Worm (Caenorhabditis elegans) whole organism, L2 larva: ENCODE measurements around the gene R102.2.

Experiments used
- C34F6.9 ChIP-seq: fragments of 150-350 bp; optimal IDR thresholded peaks from 2 replicates; lab custom pipeline; 2014; ENCODE audit warnings: missing biosample characterization, missing genetic modification characterization
- F13H6.1 ChIP-seq: sonication (generic microtip); optimal IDR thresholded peaks from 2 replicates; lab custom pipeline; 2016; ENCODE audit warnings: missing genetic modification characterization, missing compliant biosample characterization
- R02D3.7 ChIP-seq: fragments of 150-350 bp; optimal IDR thresholded peaks from 2 replicates; lab custom pipeline; 2014; ENCODE audit warnings: missing biosample characterization, missing genetic modification characterization
- Y55F3AM.14 ChIP-seq: fragments of 200-800 bp; sonication (Bioruptor generic); optimal IDR thresholded peaks from 2 replicates; lab custom pipeline; 2018; ENCODE audit warnings: mild to moderate bottlenecking, missing genetic modification characterization, missing compliant biosample characterization
- ZK546.5 ChIP-seq: sonication (generic microtip); optimal IDR thresholded peaks from 2 replicates; lab custom pipeline; 2017; ENCODE audit warnings: missing biosample characterization, missing genetic modification characterization
- alr-1 ChIP-seq: fragments of 150-350 bp; optimal IDR thresholded peaks from 2 replicates; lab custom pipeline; 2014; ENCODE audit warnings: missing biosample characterization, missing genetic modification characterization
- blmp-1 ChIP-seq: sonication (generic microtip); optimal IDR thresholded peaks from 2 replicates; lab custom pipeline; 2017; ENCODE audit warnings: missing genetic modification characterization, mild to moderate bottlenecking, missing compliant biosample characterization, antibody characterized with exemption, moderate library complexity; ENCODE audit not compliant: insufficient read depth
- ceh-16 ChIP-seq: fragments of 150-350 bp; optimal IDR thresholded peaks from 2 replicates; lab custom pipeline; 2014; ENCODE audit warnings: missing biosample characterization, missing genetic modification characterization
- ceh-82 ChIP-seq: fragments of 150-350 bp; optimal IDR thresholded peaks from 2 replicates; lab custom pipeline; 2014; ENCODE audit warnings: missing biosample characterization, missing genetic modification characterization
- crh-2 ChIP-seq: sonication (generic microtip); optimal IDR thresholded peaks from 2 replicates; lab custom pipeline; 2017; ENCODE audit warnings: missing biosample characterization, missing genetic modification characterization
- dmd-4 ChIP-seq: sonication (generic microtip); optimal IDR thresholded peaks from 2 replicates; lab custom pipeline; 2017; ENCODE audit warnings: missing biosample characterization, missing genetic modification characterization
- egl-27 ChIP-seq: sonication (generic microtip); optimal IDR thresholded peaks from 3 replicates; lab custom pipeline; 2017; ENCODE audit warnings: missing biosample characterization, missing genetic modification reagents, missing genetic modification characterization
- elt-1 ChIP-seq: fragments of 150-350 bp; optimal IDR thresholded peaks from 2 replicates; lab custom pipeline; 2014; ENCODE audit warnings: missing biosample characterization, missing genetic modification characterization
- elt-3 ChIP-seq: sonication (generic microtip); optimal IDR thresholded peaks from 2 replicates; lab custom pipeline; 2017; ENCODE audit warnings: missing biosample characterization, missing genetic modification characterization
- fos-1 ChIP-seq: fragments of 150-350 bp; optimal IDR thresholded peaks from 2 replicates; lab custom pipeline; 2014; ENCODE audit warnings: missing biosample characterization, missing genetic modification characterization
- gmeb-1 ChIP-seq: fragments of 150-350 bp; optimal IDR thresholded peaks from 2 replicates; lab custom pipeline; 2014; ENCODE audit warnings: missing biosample characterization, missing genetic modification characterization
- lin-11 ChIP-seq: fragments of 150-350 bp; sonication (generic microtip); optimal IDR thresholded peaks from 2 replicates; lab custom pipeline; 2014; ENCODE audit warnings: missing biosample characterization, missing genetic modification characterization, inconsistent platforms, mixed read lengths
- lin-13 ChIP-seq: fragments of 150-350 bp; optimal IDR thresholded peaks from 2 replicates; lab custom pipeline; 2014; ENCODE audit warnings: missing biosample characterization, missing genetic modification reagents, missing genetic modification characterization
- lin-39 ChIP-seq: fragments of 150-350 bp; optimal IDR thresholded peaks from 2 replicates; lab custom pipeline; 2014; ENCODE audit warnings: missing biosample characterization, missing genetic modification reagents, missing genetic modification characterization
- lsy-2 ChIP-seq, 2 experiments: fragments of 150-350 bp in 1 of 2; sonication (generic microtip) in 1 of 2; optimal IDR thresholded peaks; 2 replicates each; lab custom pipeline; 2014 to 2017; ENCODE audit warnings: missing biosample characterization in 2 of 2, missing genetic modification characterization in 2 of 2
- mab-5 ChIP-seq: fragments of 150-350 bp; optimal IDR thresholded peaks from 2 replicates; lab custom pipeline; 2014; ENCODE audit warnings: missing biosample characterization, missing genetic modification characterization
- mbf-1 ChIP-seq: sonication (generic microtip); optimal IDR thresholded peaks from 2 replicates; lab custom pipeline; 2017; ENCODE audit warnings: missing biosample characterization, missing genetic modification characterization
- mdl-1 ChIP-seq, 2 experiments: fragments of 150-350 bp in 1 of 2; sonication (generic microtip) in 1 of 2; optimal IDR thresholded peaks; 2 replicates each; lab custom pipeline; 2017; ENCODE audit warnings: missing biosample characterization in 2 of 2, missing genetic modification characterization in 2 of 2
- nhr-11 ChIP-seq: fragments of 150-350 bp; optimal IDR thresholded peaks from 2 replicates; lab custom pipeline; 2014; ENCODE audit warnings: missing biosample characterization, missing genetic modification characterization
- nhr-12 ChIP-seq: fragments of 150-350 bp; optimal IDR thresholded peaks from 2 replicates; lab custom pipeline; 2014; ENCODE audit warnings: missing biosample characterization, missing genetic modification characterization
- nhr-129 ChIP-seq: fragments of 150-350 bp; optimal IDR thresholded peaks from 2 replicates; lab custom pipeline; 2014; ENCODE audit warnings: missing biosample characterization, missing genetic modification characterization
- nhr-21 ChIP-seq: fragments of 150-350 bp; optimal IDR thresholded peaks from 2 replicates; lab custom pipeline; 2014; ENCODE audit warnings: missing biosample characterization, missing genetic modification characterization
- nhr-23 ChIP-seq: fragments of 150-350 bp; optimal IDR thresholded peaks from 2 replicates; lab custom pipeline; 2014; ENCODE audit warnings: missing biosample characterization, missing genetic modification reagents, missing genetic modification characterization
- nhr-237 ChIP-seq: fragments of 150-350 bp; optimal IDR thresholded peaks from 2 replicates; lab custom pipeline; 2014; ENCODE audit warnings: missing biosample characterization, missing genetic modification characterization
- nhr-25 ChIP-seq: fragments of 150-350 bp; sonication (generic microtip); optimal IDR thresholded peaks from 3 replicates; lab custom pipeline; 2014; ENCODE audit warnings: missing biosample characterization, missing genetic modification characterization
- nhr-6 ChIP-seq: fragments of 150-350 bp; optimal IDR thresholded peaks from 2 replicates; lab custom pipeline; 2014; ENCODE audit warnings: missing biosample characterization, missing genetic modification characterization
- nhr-77 ChIP-seq: fragments of 150-350 bp; optimal IDR thresholded peaks from 2 replicates; lab custom pipeline; 2014; ENCODE audit warnings: missing biosample characterization, missing genetic modification characterization
- peb-1 ChIP-seq: fragments of 150-350 bp; optimal IDR thresholded peaks from 2 replicates; lab custom pipeline; 2014; ENCODE audit warnings: missing biosample characterization, missing genetic modification characterization
- skn-1 ChIP-seq: sonication (generic microtip); optimal IDR thresholded peaks from 2 replicates; lab custom pipeline; 2017; ENCODE audit warnings: missing biosample characterization, missing genetic modification characterization
- sma-3 ChIP-seq: sonication (generic microtip); optimal IDR thresholded peaks from 2 replicates; lab custom pipeline; 2016; ENCODE audit warnings: missing genetic modification reagents, missing genetic modification characterization, missing compliant biosample characterization
- sma-9 ChIP-seq, 2 experiments: fragments of 150-350 bp in 1 of 2; sonication (generic microtip) in 1 of 2; optimal IDR thresholded peaks; 2 replicates each; lab custom pipeline; 2014 to 2016; ENCODE audit warnings: missing genetic modification characterization in 2 of 2, mild to moderate bottlenecking in 1 of 2, missing biosample characterization in 1 of 2, missing compliant biosample characterization in 1 of 2, missing genetic modification reagents in 1 of 2, moderate library complexity in 1 of 2
- unc-39 ChIP-seq: fragments of 150-350 bp; optimal IDR thresholded peaks from 2 replicates; lab custom pipeline; 2014; ENCODE audit warnings: missing biosample characterization, missing genetic modification characterization
- unc-55 ChIP-seq: fragments of 150-350 bp; sonication (generic microtip); optimal IDR thresholded peaks from 3 replicates; lab custom pipeline; 2014; ENCODE audit warnings: missing biosample characterization, missing genetic modification reagents, missing genetic modification characterization
- unc-62 ChIP-seq: fragments of 150-350 bp; optimal IDR thresholded peaks from 2 replicates; lab custom pipeline; 2014; ENCODE audit warnings: missing biosample characterization, missing genetic modification reagents, missing genetic modification characterization
- ztf-1 ChIP-seq: fragments of 200-800 bp; sonication (Bioruptor generic); conservative IDR thresholded peaks from 2 replicates; pipeline ENCODE4 v1.3.6; 2022; ENCODE audit warnings: missing genetic modification characterization, missing compliant biosample characterization
- ztf-11 ChIP-seq: sonication (generic microtip); optimal IDR thresholded peaks from 2 replicates; lab custom pipeline; 2017; ENCODE audit warnings: missing biosample characterization, missing genetic modification characterization
- ztf-4 ChIP-seq: fragments of 150-350 bp; optimal IDR thresholded peaks from 2 replicates; lab custom pipeline; 2014; ENCODE audit warnings: missing biosample characterization, missing genetic modification characterization

R102.2 gene

DNA sequence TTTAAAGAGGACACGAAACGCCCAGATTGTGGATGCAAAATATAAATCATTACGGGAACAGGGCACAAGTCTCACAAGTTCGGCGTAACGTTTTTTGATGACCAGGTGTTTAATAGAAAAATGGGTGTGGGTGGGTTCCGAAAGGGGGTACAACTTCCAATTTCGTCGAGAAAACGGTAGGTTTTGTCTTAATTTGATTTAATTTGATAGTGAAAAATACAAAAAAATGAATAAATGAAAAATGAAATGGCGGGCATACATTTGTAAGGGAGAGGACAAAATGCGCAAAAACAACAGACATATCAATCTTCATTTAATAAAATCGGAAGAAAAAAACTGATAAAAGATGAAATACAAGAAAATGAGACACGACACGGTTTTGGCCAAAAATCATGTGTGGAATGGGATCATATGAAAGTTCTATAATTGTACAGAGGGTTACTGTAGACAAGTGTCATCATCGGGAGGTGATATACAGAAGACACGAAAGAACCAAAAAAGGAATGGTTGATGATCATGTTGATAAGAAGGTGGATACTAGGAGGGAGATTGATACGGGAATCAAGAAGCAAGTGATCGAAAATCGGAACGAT lies 14.6 kb downstream of the R102.2 start:
- peak; percentile 15 for TF ChIP-seq nhr-129 (tag; lab: Kevin White, UChicago)
- TF ChIP-seq nhr-21, result peak; percentile 60
- no peak for TF ChIP-seq ztf-11 (tag; lab: Kevin White, UChicago)
- TF ChIP-seq sma-9 (GFP tag; optimal IDR thresholded peaks at IDR 0.05; lab: Kevin White, UChicago), result peak; percentile 62
- TF ChIP-seq sma-9 (tag; optimal IDR thresholded peaks at IDR 0.05; lab: Kevin White, UChicago), result no peak
- TF ChIP-seq nhr-237 (tag; lab: Kevin White, UChicago), result no peak
- peak; percentile 12 for TF ChIP-seq fos-1
- TF ChIP-seq sma-3, result peak; percentile 28
- TF ChIP-seq, all 48 proteins: peak for 5

DNA sequence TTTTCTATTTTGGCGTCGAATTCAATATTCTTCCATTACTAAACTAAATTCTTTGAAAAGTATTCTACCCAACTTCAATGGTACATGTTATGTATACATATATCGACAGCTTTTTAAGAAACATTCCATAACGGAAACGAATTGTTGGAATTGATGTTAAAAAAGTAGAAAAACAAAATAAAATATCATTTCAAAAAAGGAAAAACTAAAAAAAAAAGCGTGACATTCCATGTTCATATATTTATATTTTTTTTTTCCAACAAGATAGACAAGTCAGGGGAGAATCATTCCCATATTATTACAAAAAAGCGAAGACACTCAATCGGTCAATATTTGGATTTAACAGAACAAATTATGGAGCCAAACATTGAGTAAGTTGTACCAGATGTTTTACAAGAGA lies 17.8 kb downstream of the R102.2 start, which contains the start of gene R102.10:
TSS of gene R102.10 (plus strand) at position 301 of the 400 bp plus-strand sequence.
- TF ChIP-seq Y55F3AM.14 (GFP tag; lab: Kevin White, UChicago) (no peak), skn-1 (tag; lab: Kevin White, UChicago) (no peak), lin-13 (GFP tag; lab: Kevin White, UChicago) (no peak), blmp-1 (tag; lab: Kevin White, UChicago) (no peak), elt-1 (tag; lab: Kevin White, UChicago) (no peak), dmd-4 (tag; lab: Kevin White, UChicago) (no peak), nhr-77 (tag; lab: Kevin White, UChicago) (no peak)

DNA sequence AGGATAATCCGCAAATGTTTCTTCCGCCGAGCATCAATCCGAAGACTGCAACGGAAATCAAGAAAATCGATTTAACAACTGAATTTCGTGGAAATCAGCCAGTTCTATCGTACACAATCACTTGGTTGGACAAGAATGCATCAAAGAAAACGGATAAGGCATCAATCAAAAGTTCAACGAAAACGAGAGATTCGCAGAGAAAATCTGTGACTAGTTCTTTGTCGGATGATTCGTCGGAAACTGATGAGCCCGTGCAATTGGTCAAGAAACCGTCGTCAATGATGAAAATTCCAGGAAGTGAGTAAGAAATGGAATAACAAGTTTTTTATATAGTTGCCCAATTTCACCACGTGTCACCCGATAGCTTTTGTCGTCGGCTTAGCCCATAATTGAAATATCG lies 18.7 kb downstream of the R102.2 start, which contains the start of gene R102.6:
TSS of gene R102.6 (minus strand) at position 101 of the 400 bp plus-strand sequence.
- TF ChIP-seq peb-1, result no peak
- TF ChIP-seq ztf-4 (tag; lab: Kevin White, UChicago), result no peak
- TF ChIP-seq nhr-25 (tag; lab: Kevin White, UChicago), result no peak
- TF ChIP-seq C34F6.9 (tag; lab: Kevin White, UChicago), result no peak
- TF ChIP-seq ZK546.5 (tag; lab: Kevin White, UChicago), result no peak
- TF ChIP-seq, all 48 proteins: peak for 0

DNA sequence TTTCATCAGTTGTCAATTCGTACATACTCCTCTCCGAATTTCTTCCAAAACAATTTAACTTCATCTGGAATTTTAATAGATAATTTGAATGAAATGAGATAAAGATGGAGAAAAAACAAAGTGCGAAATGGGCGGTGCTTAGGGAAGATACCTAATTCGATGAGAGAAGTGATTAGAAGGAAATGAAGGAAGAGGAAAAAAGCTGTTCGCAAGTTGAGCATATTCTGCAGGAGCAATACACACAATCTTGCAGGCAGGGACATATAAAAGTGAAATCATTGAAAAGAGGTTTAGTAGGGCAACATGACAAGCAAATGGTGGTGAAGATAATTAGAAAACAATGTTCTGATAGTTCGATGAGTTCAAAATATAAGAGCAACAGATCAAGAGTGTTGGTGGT lies 24.3 kb downstream of the R102.2 start, which contains the start of gene glb-21:
TSS of gene glb-21 (minus strand) at position 66 of the 400 bp plus-strand sequence.
- no peak for TF ChIP-seq lsy-2 (tag; optimal IDR thresholded peaks at IDR 0.05; lab: Kevin White, UChicago)
- TF ChIP-seq Y55F3AM.14 (GFP tag; lab: Kevin White, UChicago), result no peak
- TF ChIP-seq, all 48 proteins: peak for 0

DNA sequence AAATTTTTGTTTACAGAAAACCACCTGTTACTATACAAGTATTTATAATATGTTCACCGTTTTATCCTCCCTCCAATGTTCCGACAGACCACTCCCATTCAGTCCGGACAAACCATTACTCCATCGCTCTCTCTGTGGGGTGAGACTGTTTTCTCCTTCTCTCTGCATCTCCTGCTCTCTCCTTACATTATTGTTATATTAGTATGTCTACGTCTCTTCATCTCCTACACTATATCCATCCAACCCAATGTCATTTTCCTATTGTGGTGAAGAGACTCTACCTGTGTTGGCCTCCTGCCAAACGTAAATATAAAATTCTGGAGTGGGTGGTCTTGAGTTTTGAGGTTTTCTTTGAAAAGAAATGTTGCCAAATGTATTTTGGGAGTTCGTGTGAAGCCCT lies 27.2 kb downstream of the R102.2 start:
- TF ChIP-seq unc-39 (tag; lab: Kevin White, UChicago), result no peak
- TF ChIP-seq nhr-129 (tag; lab: Kevin White, UChicago), result peak; percentile 60
- peak; percentile 13 for TF ChIP-seq C34F6.9 (tag; lab: Kevin White, UChicago)
- TF ChIP-seq nhr-6 (tag; lab: Kevin White, UChicago), result no peak
- TF ChIP-seq mab-5, result no peak
- no peak for TF ChIP-seq blmp-1 (tag; lab: Kevin White, UChicago)
- no peak for TF ChIP-seq nhr-23
- no peak for TF ChIP-seq nhr-12
- no peak for TF ChIP-seq ztf-4 (tag; lab: Kevin White, UChicago)
- no peak for TF ChIP-seq elt-1 (tag; lab: Kevin White, UChicago)
- peak; percentile 46 for TF ChIP-seq sma-9 (GFP tag; optimal IDR thresholded peaks at IDR 0.05; lab: Kevin White, UChicago)
- TF ChIP-seq sma-9 (tag; optimal IDR thresholded peaks at IDR 0.05; lab: Kevin White, UChicago), result no peak
- no peak for TF ChIP-seq ceh-82
- no peak for TF ChIP-seq elt-3 (tag; lab: Kevin White, UChicago)
- TF ChIP-seq unc-55 (GFP tag; lab: Kevin White, UChicago), result no peak
- no peak for TF ChIP-seq lsy-2 (tag; optimal IDR thresholded peaks at IDR 0.05; lab: Kevin White, UChicago)
- no peak for TF ChIP-seq dmd-4 (tag; lab: Kevin White, UChicago)
- TF ChIP-seq lin-13 (GFP tag; lab: Kevin White, UChicago), result no peak
- no peak for TF ChIP-seq R02D3.7 (tag; lab: Kevin White, UChicago)
- TF ChIP-seq ztf-1 (GFP tag; lab: Robert Waterston, UW), result no peak
- no peak for TF ChIP-seq Y55F3AM.14 (GFP tag; lab: Kevin White, UChicago)
- TF ChIP-seq ceh-16 (tag; lab: Kevin White, UChicago), result no peak
- TF ChIP-seq fos-1, result peak; percentile 43
- TF ChIP-seq alr-1 (tag; lab: Kevin White, UChicago), result no peak
- TF ChIP-seq nhr-21, result no peak
- TF ChIP-seq egl-27 (tag; lab: Kevin White, UChicago), result peak; percentile 21
- TF ChIP-seq nhr-25 (tag; lab: Kevin White, UChicago), result peak; percentile 6
- no peak for TF ChIP-seq lin-11 (tag; lab: Kevin White, UChicago)
- no peak for TF ChIP-seq unc-62 (GFP tag; lab: Kevin White, UChicago)
- TF ChIP-seq sma-3, result peak; percentile 8
- peak; percentile 21 for TF ChIP-seq gmeb-1 (tag; lab: Kevin White, UChicago)
- TF ChIP-seq nhr-11 (tag; lab: Kevin White, UChicago), result no peak
- no peak for TF ChIP-seq ZK546.5 (tag; lab: Kevin White, UChicago)
- TF ChIP-seq mbf-1 (tag; lab: Kevin White, UChicago), result no peak
- TF ChIP-seq crh-2 (tag; lab: Kevin White, UChicago), result no peak
- TF ChIP-seq lin-39 (tag; lab: Kevin White, UChicago), result no peak
- no peak for TF ChIP-seq mdl-1 (tag; optimal IDR thresholded peaks at IDR 0.05; lab: Kevin White, UChicago)
- TF ChIP-seq F13H6.1 (tag; lab: Kevin White, UChicago), result no peak
